Worm (Caenorhabditis elegans): ENCODE data around the gene smoc-1.

- TF ChIP-seq ztf-3 (GFP tag; optimal IDR thresholded peaks at IDR 0.05): no peak
- peak; percentile 84 for TF ChIP-seq F49E8.2 (tag; optimal IDR thresholded peaks at IDR 0.05; ENCODE audit: insufficient read depth)
Measured at ce11 chrV:11782809-11783440, 25.5 kb downstream of the smoc-1 start, which contains the start of gene F55A11.11.
